Worm (Caenorhabditis elegans): ENCODE results near the gene Y47D3A.34.

DNA sequence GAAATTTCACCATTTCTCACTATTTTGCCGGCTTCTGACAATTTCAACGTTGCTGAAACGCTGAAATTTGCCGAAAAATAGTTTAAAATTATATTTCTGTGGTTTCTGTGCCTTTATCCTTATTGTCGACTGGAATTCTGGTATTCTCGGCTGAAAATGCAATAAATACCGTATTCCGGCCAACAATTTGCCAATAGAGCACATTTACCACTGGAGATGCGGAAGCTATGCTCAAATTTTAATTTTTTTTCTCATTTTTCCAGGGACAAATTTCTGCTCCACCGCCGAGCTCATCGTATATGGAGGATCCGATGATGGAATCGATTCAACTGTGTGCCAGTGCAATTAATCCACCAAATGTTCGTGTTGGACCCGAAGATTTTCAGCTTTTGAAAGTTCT, 11.9 kb upstream of the Y47D3A.34 start:
- TF ChIP-seq ztf-11 (tag; optimal IDR thresholded peaks at IDR 0.05) (no peak), elt-3 (tag; optimal IDR thresholded peaks at IDR 0.05) (no peak), unc-62 (GFP tag; optimal IDR thresholded peaks at IDR 0.05) (no peak), blmp-1 (tag; optimal IDR thresholded peaks at IDR 0.05) (no peak), nhr-12 (tag; optimal IDR thresholded peaks at IDR 0.05) (no peak), pha-4 (tag; optimal IDR thresholded peaks at IDR 0.05) (no peak), unc-39 (tag; optimal IDR thresholded peaks at IDR 0.05) (no peak), ceh-39 (tag; optimal IDR thresholded peaks at IDR 0.05) (no peak), snpc-4 (tag; optimal IDR thresholded peaks at IDR 0.05) (no peak), nhr-28 (tag; optimal IDR thresholded peaks at IDR 0.05) (no peak), ces-1 (GFP tag; optimal IDR thresholded peaks at IDR 0.05) (no peak), elt-1 (tag; optimal IDR thresholded peaks at IDR 0.05; ENCODE audit: borderline replicate concordance, insufficient read depth) (no peak), lsy-2 (tag; optimal IDR thresholded peaks at IDR 0.05) (no peak)
